Worm (Caenorhabditis elegans) whole organism, L2 larva: ENCODE measurements around the gene ben-1.

ENCODE experiments used
- alr-1 ChIP-seq: fragments of 150-350 bp; optimal IDR thresholded peaks from 2 replicates; lab custom pipeline; 2014; ENCODE audit warnings: missing biosample characterization, missing genetic modification characterization
- elt-3 ChIP-seq: sonication (generic microtip); optimal IDR thresholded peaks from 2 replicates; lab custom pipeline; 2017; ENCODE audit warnings: missing biosample characterization, missing genetic modification characterization
- fos-1 ChIP-seq: fragments of 150-350 bp; optimal IDR thresholded peaks from 2 replicates; lab custom pipeline; 2014; ENCODE audit warnings: missing biosample characterization, missing genetic modification characterization
- lin-39 ChIP-seq: fragments of 150-350 bp; optimal IDR thresholded peaks from 2 replicates; lab custom pipeline; 2014; ENCODE audit warnings: missing biosample characterization, missing genetic modification reagents, missing genetic modification characterization
- nhr-12 ChIP-seq: fragments of 150-350 bp; optimal IDR thresholded peaks from 2 replicates; lab custom pipeline; 2014; ENCODE audit warnings: missing biosample characterization, missing genetic modification characterization
- nhr-25 ChIP-seq: fragments of 150-350 bp; sonication (generic microtip); optimal IDR thresholded peaks from 3 replicates; lab custom pipeline; 2014; ENCODE audit warnings: missing biosample characterization, missing genetic modification characterization
- peb-1 ChIP-seq: fragments of 150-350 bp; optimal IDR thresholded peaks from 2 replicates; lab custom pipeline; 2014; ENCODE audit warnings: missing biosample characterization, missing genetic modification characterization
- snpc-4 ChIP-seq: fragments of 150-350 bp; optimal IDR thresholded peaks from 2 replicates; lab custom pipeline; 2014; ENCODE audit warnings: missing biosample characterization, missing genetic modification characterization
- unc-55 ChIP-seq: fragments of 150-350 bp; sonication (generic microtip); optimal IDR thresholded peaks from 3 replicates; lab custom pipeline; 2014; ENCODE audit warnings: missing biosample characterization, missing genetic modification reagents, missing genetic modification characterization

DNA sequence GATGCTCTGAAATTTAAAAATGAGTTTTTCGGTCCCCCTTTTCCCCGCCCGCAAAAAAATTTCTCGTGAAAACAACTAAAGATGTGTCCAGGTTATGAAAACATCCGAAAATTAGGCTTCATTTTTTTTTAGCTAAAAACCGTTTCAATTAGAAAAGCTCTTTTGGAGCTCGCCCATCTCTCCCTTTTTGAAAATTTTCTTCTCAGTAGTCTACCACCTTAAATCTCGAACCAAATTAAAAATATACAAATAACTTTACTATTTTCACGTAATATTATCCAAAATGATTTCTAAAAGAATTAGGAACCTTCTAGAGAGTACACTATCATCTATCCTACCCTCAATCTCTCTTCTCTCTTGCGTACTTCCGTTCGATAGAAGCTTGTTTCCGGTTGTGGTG, 20.8 kb upstream of the ben-1 start:
- TF ChIP-seq elt-3 (tag; lab: Kevin White, UChicago) (no peak), peb-1 (tag; lab: Kevin White, UChicago) (no peak), nhr-12 (tag; lab: Kevin White, UChicago) (no peak), snpc-4 (tag; lab: Kevin White, UChicago) (no peak), nhr-25 (tag; lab: Kevin White, UChicago) (no peak), alr-1 (tag; lab: Kevin White, UChicago) (no peak), fos-1 (no peak), lin-39 (tag; lab: Kevin White, UChicago) (no peak), unc-55 (GFP tag; lab: Kevin White, UChicago) (no peak)
